Worm (Caenorhabditis elegans) whole organism, late embryonic: ENCODE data around the gene F07C4.6.

Source experiments
- C08G9.2 ChIP-seq: sonication (generic microtip); optimal IDR thresholded peaks from 2 replicates; lab custom pipeline; 2016; ENCODE audit warnings: mild to moderate bottlenecking, missing genetic modification characterization, moderate library complexity, missing compliant biosample characterization
- C38D4.7 ChIP-seq: fragments of 200-800 bp; sonication (Bioruptor generic); optimal IDR thresholded peaks from 2 replicates; lab custom pipeline; 2018; ENCODE audit warnings: mild to moderate bottlenecking, missing genetic modification characterization, moderate library complexity, missing compliant biosample characterization
- Y22D7AL.16 ChIP-seq: sonication (generic microtip); optimal IDR thresholded peaks from 2 replicates; lab custom pipeline; 2016; ENCODE audit warnings: missing genetic modification characterization, missing compliant biosample characterization
- ahr-1 ChIP-seq: sonication (generic microtip); optimal IDR thresholded peaks from 2 replicates; lab custom pipeline; 2016; ENCODE audit warnings: missing genetic modification characterization, missing compliant biosample characterization
- ceh-22 ChIP-seq: sonication (generic microtip); optimal IDR thresholded peaks from 2 replicates; lab custom pipeline; 2017; ENCODE audit warnings: missing biosample characterization, missing genetic modification characterization
- ceh-31 ChIP-seq: sonication (generic microtip); optimal IDR thresholded peaks from 2 replicates; lab custom pipeline; 2016; ENCODE audit warnings: missing genetic modification characterization, missing compliant biosample characterization
- ceh-34 ChIP-seq: sonication (generic microtip); optimal IDR thresholded peaks from 2 replicates; lab custom pipeline; 2016; ENCODE audit warnings: mild to moderate bottlenecking, missing genetic modification characterization, missing compliant biosample characterization
- ceh-6 ChIP-seq: fragments of 200-800 bp; sonication (Bioruptor generic); optimal IDR thresholded peaks from 2 replicates; lab custom pipeline; 2018; ENCODE audit warnings: mild to moderate bottlenecking, missing genetic modification characterization, missing compliant biosample characterization
- ceh-9 ChIP-seq: sonication (generic microtip); optimal IDR thresholded peaks from 2 replicates; lab custom pipeline; 2016; ENCODE audit warnings: mild to moderate bottlenecking, missing genetic modification characterization, inconsistent platforms, missing compliant biosample characterization
- che-1 ChIP-seq: sonication (generic microtip); optimal IDR thresholded peaks from 2 replicates; lab custom pipeline; 2016; ENCODE audit warnings: mild to moderate bottlenecking, missing genetic modification characterization, missing compliant biosample characterization
- elt-2 ChIP-seq: sonication (generic microtip); optimal IDR thresholded peaks from 2 replicates; lab custom pipeline; 2016; ENCODE audit warnings: missing genetic modification reagents, missing genetic modification characterization, missing compliant biosample characterization
- elt-4 ChIP-seq: sonication (generic microtip); optimal IDR thresholded peaks from 2 replicates; lab custom pipeline; 2016; ENCODE audit warnings: missing genetic modification characterization, missing compliant biosample characterization
- fax-1 ChIP-seq: sonication (generic microtip); optimal IDR thresholded peaks from 2 replicates; lab custom pipeline; 2016; ENCODE audit warnings: missing genotype, missing genetic modification characterization, missing compliant biosample characterization
- fkh-10 ChIP-seq: fragments of 150-350 bp; optimal IDR thresholded peaks from 2 replicates; lab custom pipeline; 2014; ENCODE audit warnings: missing biosample characterization, missing genetic modification reagents, missing genetic modification characterization
- fkh-6 ChIP-seq: sonication (generic microtip); optimal IDR thresholded peaks from 2 replicates; lab custom pipeline; 2016; ENCODE audit warnings: missing genetic modification characterization, missing compliant biosample characterization
- hlh-15 ChIP-seq: sonication (generic microtip); optimal IDR thresholded peaks from 2 replicates; lab custom pipeline; 2016; ENCODE audit warnings: missing genetic modification characterization, missing compliant biosample characterization
- hlh-30 ChIP-seq: sonication (generic microtip); optimal IDR thresholded peaks from 2 replicates; lab custom pipeline; 2017; ENCODE audit warnings: antibody characterized with exemption, missing genetic modification characterization, missing compliant biosample characterization; ENCODE audit not compliant: insufficient read depth
- hlh-6 ChIP-seq: sonication (generic microtip); optimal IDR thresholded peaks from 2 replicates; lab custom pipeline; 2016; ENCODE audit warnings: missing genotype, missing genetic modification characterization, missing compliant biosample characterization
- hlh-8 ChIP-seq: sonication (generic microtip); optimal IDR thresholded peaks from 2 replicates; lab custom pipeline; 2016; ENCODE audit warnings: missing genotype, missing genetic modification characterization, missing compliant biosample characterization
- lin-11 ChIP-seq: fragments of 200-800 bp; sonication (Bioruptor generic); optimal IDR thresholded peaks from 2 replicates; lab custom pipeline; 2018; ENCODE audit warnings: mild to moderate bottlenecking, missing genetic modification characterization, missing compliant biosample characterization
- madf-2 ChIP-seq: sonication (generic microtip); optimal IDR thresholded peaks from 2 replicates; lab custom pipeline; 2017; ENCODE audit warnings: missing genetic modification characterization, missing compliant biosample characterization
- mec-3 ChIP-seq: sonication (generic microtip); optimal IDR thresholded peaks from 2 replicates; lab custom pipeline; 2016; ENCODE audit warnings: borderline replicate concordance, missing genetic modification characterization, missing compliant biosample characterization
- npax-4 ChIP-seq: sonication (generic microtip); optimal IDR thresholded peaks from 2 replicates; lab custom pipeline; 2016; ENCODE audit warnings: missing genetic modification characterization, missing compliant biosample characterization
- odd-2 ChIP-seq: sonication (generic microtip); optimal IDR thresholded peaks from 2 replicates; lab custom pipeline; 2017; ENCODE audit warnings: antibody characterized with exemption, mild to moderate bottlenecking, missing genetic modification characterization, missing compliant biosample characterization
- pax-1 ChIP-seq: fragments of 150-350 bp; optimal IDR thresholded peaks from 2 replicates; lab custom pipeline; 2014; ENCODE audit warnings: missing biosample characterization, missing genetic modification characterization
- pha-2 ChIP-seq: sonication (generic microtip); optimal IDR thresholded peaks from 2 replicates; lab custom pipeline; 2017; ENCODE audit warnings: mild to moderate bottlenecking, missing genetic modification characterization, missing compliant biosample characterization
- pha-4 ChIP-seq: fragments of 150-350 bp; optimal IDR thresholded peaks from 2 replicates; lab custom pipeline; 2018; ENCODE audit warnings: missing biosample characterization, missing genetic modification reagents, missing genetic modification characterization
- pros-1 ChIP-seq: fragments of 150-350 bp; optimal IDR thresholded peaks from 2 replicates; lab custom pipeline; 2014; ENCODE audit warnings: missing biosample characterization, missing genetic modification reagents, missing genetic modification characterization
- ref-2 ChIP-seq: sonication (generic microtip); optimal IDR thresholded peaks from 2 replicates; lab custom pipeline; 2016; ENCODE audit warnings: missing genetic modification characterization, missing compliant biosample characterization
- sdc-2 ChIP-seq: sonication (generic microtip); optimal IDR thresholded peaks from 2 replicates; lab custom pipeline; 2016; ENCODE audit warnings: missing genotype, missing genetic modification characterization, missing compliant biosample characterization
- syd-9 ChIP-seq: sonication (generic microtip); optimal IDR thresholded peaks from 2 replicates; lab custom pipeline; 2016; ENCODE audit warnings: mild to moderate bottlenecking, missing genetic modification characterization, moderate library complexity, missing compliant biosample characterization
- tbx-2 ChIP-seq: sonication (generic microtip); optimal IDR thresholded peaks from 2 replicates; lab custom pipeline; 2016; ENCODE audit warnings: missing genetic modification characterization, missing compliant biosample characterization
- tbx-7 ChIP-seq: sonication (generic microtip); optimal IDR thresholded peaks from 2 replicates; lab custom pipeline; 2016; ENCODE audit warnings: missing genotype, missing genetic modification characterization, missing compliant biosample characterization
- unc-3 ChIP-seq, 2 experiments: fragments of 200-800 bp in 1 of 2; sonication (Bioruptor generic) in 1 of 2; sonication (generic microtip) in 1 of 2; conservative IDR thresholded peaks in 1 of 2; optimal IDR thresholded peaks in 1 of 2; 2 replicates each; pipeline versions ENCODE4 v1.3.6 to Lab custom; 2016 to 2022; ENCODE audit warnings: missing compliant biosample characterization in 2 of 2, missing genetic modification characterization in 2 of 2, missing genetic modification reagents in 1 of 2
- unc-42 ChIP-seq: sonication (generic microtip); optimal IDR thresholded peaks from 2 replicates; lab custom pipeline; 2016; ENCODE audit warnings: missing genotype, missing genetic modification characterization, missing compliant biosample characterization
- unc-86 ChIP-seq: sonication (generic microtip); optimal IDR thresholded peaks from 2 replicates; lab custom pipeline; 2016; ENCODE audit warnings: missing genetic modification characterization, missing compliant biosample characterization
- zip-5 ChIP-seq: sonication (generic microtip); optimal IDR thresholded peaks from 2 replicates; lab custom pipeline; 2016; ENCODE audit warnings: missing genetic modification characterization, missing compliant biosample characterization

Gene F07C4.6

DNA sequence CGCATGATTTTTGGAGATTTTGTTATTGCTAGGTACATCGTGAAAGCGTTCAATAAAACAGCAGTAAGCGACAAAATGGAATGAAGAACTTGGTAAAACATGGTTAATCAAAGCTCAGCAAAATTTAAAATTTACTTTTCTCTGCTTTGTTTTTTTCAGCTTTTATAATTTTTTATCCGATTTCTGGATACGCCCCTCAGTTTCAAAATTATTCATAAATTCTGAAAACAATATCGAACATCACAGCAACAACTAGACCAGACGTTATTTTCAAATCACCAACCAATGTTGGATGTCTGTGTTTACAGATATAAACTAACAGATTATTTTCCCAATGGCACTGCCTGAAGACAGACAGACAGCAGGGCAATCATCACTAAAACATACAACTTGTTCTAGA lies 8.0 kb downstream of the F07C4.6 start, which contains the start of gene srd-31:
Gene srd-31 (minus strand): TSS at position 101 of the 400 bp plus-strand sequence.
- TF ChIP-seq elt-2 (tag; lab: Kevin White, UChicago) (no peak), syd-9 (tag; lab: Kevin White, UChicago) (no peak), pha-4 (tag; lab: Kevin White, UChicago) (no peak), unc-42 (tag; lab: Kevin White, UChicago) (no peak), ceh-22 (tag; lab: Kevin White, UChicago) (no peak), tbx-7 (no peak), fkh-10 (no peak), sdc-2 (tag; lab: Kevin White, UChicago) (no peak), hlh-30 (tag; lab: Kevin White, UChicago) (no peak), ceh-6 (GFP tag; lab: Kevin White, UChicago) (no peak), zip-5 (no peak), ahr-1 (tag; lab: Kevin White, UChicago) (no peak), ceh-34 (no peak), mec-3 (tag; lab: Kevin White, UChicago) (no peak), npax-4 (tag; lab: Kevin White, UChicago) (no peak), pha-2 (tag; lab: Kevin White, UChicago) (no peak), lin-11 (no peak), hlh-15 (no peak), che-1 (tag; lab: Kevin White, UChicago) (no peak)

DNA sequence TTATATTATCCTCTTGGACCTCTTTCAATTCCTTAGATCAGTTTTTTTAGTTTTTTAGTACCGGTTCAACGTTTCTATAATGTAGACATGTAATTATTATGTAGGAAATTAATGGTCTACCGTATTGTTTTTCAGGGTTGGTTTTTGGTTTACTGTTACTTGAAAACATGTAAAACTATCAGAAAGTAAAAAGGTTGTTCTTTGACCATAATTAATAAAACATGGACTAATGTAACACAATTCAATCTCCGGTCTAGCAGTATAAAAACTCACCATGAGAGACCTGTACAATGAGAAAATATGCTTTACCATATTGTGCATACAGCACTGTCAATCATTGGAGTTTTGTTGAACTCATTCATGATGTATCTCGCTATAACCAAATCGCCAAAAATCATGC lies 8.8 kb downstream of the F07C4.6 start, which contains the start of gene srd-29:
Gene srd-29 (plus strand): TSS at position 301 of the 400 bp plus-strand sequence.
- TF ChIP-seq odd-2 (tag; lab: Kevin White, UChicago) (no peak), lin-11 (no peak), ref-2 (tag; lab: Kevin White, UChicago) (no peak), sdc-2 (tag; lab: Kevin White, UChicago) (no peak), fax-1 (tag; lab: Kevin White, UChicago) (no peak), Y22D7AL.16 (tag; lab: Kevin White, UChicago) (no peak), fkh-6 (no peak), unc-3 (GFP tag; conservative IDR thresholded peaks at IDR 0.05; lab: Robert Waterston, UW) (no peak), unc-3 (tag; optimal IDR thresholded peaks at IDR 0.05; lab: Kevin White, UChicago) (no peak), elt-4 (tag; lab: Kevin White, UChicago) (no peak), tbx-2 (tag; lab: Kevin White, UChicago) (no peak), ceh-31 (tag; lab: Kevin White, UChicago) (no peak), che-1 (tag; lab: Kevin White, UChicago) (no peak)

DNA sequence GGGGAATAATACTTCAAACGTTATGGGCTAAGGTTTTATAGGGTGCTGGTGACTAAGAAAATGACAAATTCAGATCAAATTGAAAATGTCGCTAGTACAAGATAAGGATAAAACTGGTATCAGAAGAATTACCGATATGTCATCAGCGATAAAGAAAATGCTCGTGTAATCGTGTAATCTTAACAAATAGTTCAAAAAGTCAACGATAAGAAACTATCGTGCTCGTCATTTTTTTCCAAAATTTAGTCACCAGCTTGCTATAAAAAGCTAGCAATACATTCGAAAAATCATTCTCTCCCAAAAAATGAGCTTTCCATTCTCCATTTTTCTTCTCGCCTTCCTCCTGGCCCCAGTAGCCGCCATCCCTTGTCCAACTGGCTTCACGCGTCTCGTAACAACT lies 11.2 kb downstream of the F07C4.6 start, which contains the start of gene clec-45:
Gene clec-45 (plus strand): TSS at position 301 of the 400 bp plus-strand sequence.
- TF ChIP-seq tbx-7 (no peak), lin-11 (no peak), hlh-6 (tag; lab: Kevin White, UChicago) (no peak), npax-4 (tag; lab: Kevin White, UChicago) (no peak), ceh-6 (GFP tag; lab: Kevin White, UChicago) (no peak), hlh-30 (tag; lab: Kevin White, UChicago) (no peak), ahr-1 (tag; lab: Kevin White, UChicago) (no peak), Y22D7AL.16 (tag; lab: Kevin White, UChicago) (no peak)

DNA sequence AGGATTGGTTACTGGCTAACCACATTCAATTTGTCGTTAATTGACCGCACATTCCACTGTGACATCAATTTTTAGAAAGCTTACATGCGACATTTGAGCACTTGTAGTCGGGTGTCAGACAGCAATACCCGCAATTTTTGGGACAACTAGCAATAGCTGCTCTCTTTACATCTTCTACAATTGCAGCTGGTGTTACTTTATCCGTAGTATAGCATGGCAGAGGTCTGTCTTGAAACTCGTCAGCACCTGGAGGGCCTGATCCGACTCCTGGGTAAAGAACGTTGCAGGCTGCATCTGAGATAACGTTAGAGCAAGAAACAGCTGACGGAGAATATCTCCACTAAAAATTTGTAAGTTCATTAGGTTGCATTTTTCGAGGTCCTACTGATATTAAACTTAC lies 12.7 kb downstream of the F07C4.6 start:
- TF ChIP-seq ceh-9 (no peak), mec-3 (tag; lab: Kevin White, UChicago) (no peak), pha-4 (tag; lab: Kevin White, UChicago) (no peak), pha-2 (tag; lab: Kevin White, UChicago) (no peak), che-1 (tag; lab: Kevin White, UChicago) (no peak), unc-3 (GFP tag; conservative IDR thresholded peaks at IDR 0.05; lab: Robert Waterston, UW) (no peak), unc-3 (tag; optimal IDR thresholded peaks at IDR 0.05; lab: Kevin White, UChicago) (no peak), ceh-34 (no peak), pros-1 (tag; lab: Kevin White, UChicago) (no peak), sdc-2 (tag; lab: Kevin White, UChicago) (no peak), tbx-2 (tag; lab: Kevin White, UChicago) (no peak), C38D4.7 (GFP tag; lab: Kevin White, UChicago) (no peak), pax-1 (no peak), ceh-31 (tag; lab: Kevin White, UChicago) (no peak), lin-11 (no peak), unc-86 (tag; lab: Kevin White, UChicago) (no peak), madf-2 (tag; lab: Kevin White, UChicago) (no peak), hlh-8 (no peak), C08G9.2 (no peak)
- TF ChIP-seq, all 69 proteins: peak for 0
